Worm (Caenorhabditis elegans) whole organism, late embryonic: ENCODE results near the gene dpf-7.

Experiments used
- C08G9.2 ChIP-seq: sonication (generic microtip); optimal IDR thresholded peaks from 2 replicates; lab custom pipeline; 2016; ENCODE audit warnings: mild to moderate bottlenecking, missing genetic modification characterization, moderate library complexity, missing compliant biosample characterization
- C38D4.7 ChIP-seq: fragments of 200-800 bp; sonication (Bioruptor generic); optimal IDR thresholded peaks from 2 replicates; lab custom pipeline; 2018; ENCODE audit warnings: mild to moderate bottlenecking, missing genetic modification characterization, moderate library complexity, missing compliant biosample characterization
- F13H6.1 ChIP-seq: sonication (generic microtip); optimal IDR thresholded peaks from 2 replicates; lab custom pipeline; 2016; ENCODE audit warnings: missing genetic modification characterization, missing compliant biosample characterization
- K09A11.1 ChIP-seq: sonication (generic microtip); optimal IDR thresholded peaks from 2 replicates; lab custom pipeline; 2017; ENCODE audit warnings: antibody characterized with exemption, mild to moderate bottlenecking, missing genetic modification characterization, missing compliant biosample characterization; ENCODE audit not compliant: insufficient read depth
- T23F11.4 ChIP-seq: fragments of 200-800 bp; sonication (Bioruptor generic); optimal IDR thresholded peaks from 2 replicates; lab custom pipeline; 2018; ENCODE audit warnings: mild to moderate bottlenecking, missing genetic modification characterization, missing compliant biosample characterization
- ahr-1 ChIP-seq: sonication (generic microtip); optimal IDR thresholded peaks from 2 replicates; lab custom pipeline; 2016; ENCODE audit warnings: missing genetic modification characterization, missing compliant biosample characterization
- ama-1 ChIP-seq: fragments of 150-350 bp; optimal IDR thresholded peaks from 2 replicates; lab custom pipeline; 2014
- ceh-18 ChIP-seq: sonication (generic microtip); optimal IDR thresholded peaks from 2 replicates; lab custom pipeline; 2016; ENCODE audit warnings: missing genetic modification characterization, missing compliant biosample characterization
- ceh-31 ChIP-seq: sonication (generic microtip); optimal IDR thresholded peaks from 2 replicates; lab custom pipeline; 2016; ENCODE audit warnings: missing genetic modification characterization, missing compliant biosample characterization
- ceh-34 ChIP-seq: sonication (generic microtip); optimal IDR thresholded peaks from 2 replicates; lab custom pipeline; 2016; ENCODE audit warnings: mild to moderate bottlenecking, missing genetic modification characterization, missing compliant biosample characterization
- ceh-45 ChIP-seq: fragments of 200-800 bp; sonication (Bioruptor generic); IDR thresholded peaks from 2 replicates; pipeline ENCODE4 v1.3.6; 2022; ENCODE audit warnings: missing genetic modification reagents, missing genetic modification characterization, missing compliant biosample characterization
- ceh-48 ChIP-seq: sonication (generic microtip); optimal IDR thresholded peaks from 2 replicates; lab custom pipeline; 2016; ENCODE audit warnings: missing genetic modification characterization, inconsistent platforms, missing compliant biosample characterization
- ceh-9 ChIP-seq: sonication (generic microtip); optimal IDR thresholded peaks from 2 replicates; lab custom pipeline; 2016; ENCODE audit warnings: mild to moderate bottlenecking, missing genetic modification characterization, inconsistent platforms, missing compliant biosample characterization
- che-1 ChIP-seq: sonication (generic microtip); optimal IDR thresholded peaks from 2 replicates; lab custom pipeline; 2016; ENCODE audit warnings: mild to moderate bottlenecking, missing genetic modification characterization, missing compliant biosample characterization
- dmd-4 ChIP-seq: sonication (generic microtip); optimal IDR thresholded peaks from 2 replicates; lab custom pipeline; 2016; ENCODE audit warnings: borderline replicate concordance, missing genetic modification characterization, missing compliant biosample characterization
- dve-1 ChIP-seq: sonication (generic microtip); optimal IDR thresholded peaks from 2 replicates; lab custom pipeline; 2017; ENCODE audit warnings: antibody characterized with exemption, mild to moderate bottlenecking, missing genetic modification characterization, missing compliant biosample characterization
- elt-2 ChIP-seq: sonication (generic microtip); optimal IDR thresholded peaks from 2 replicates; lab custom pipeline; 2016; ENCODE audit warnings: missing genetic modification reagents, missing genetic modification characterization, missing compliant biosample characterization
- elt-4 ChIP-seq: sonication (generic microtip); optimal IDR thresholded peaks from 2 replicates; lab custom pipeline; 2016; ENCODE audit warnings: missing genetic modification characterization, missing compliant biosample characterization
- fax-1 ChIP-seq: sonication (generic microtip); optimal IDR thresholded peaks from 2 replicates; lab custom pipeline; 2016; ENCODE audit warnings: missing genotype, missing genetic modification characterization, missing compliant biosample characterization
- fkh-10 ChIP-seq: fragments of 150-350 bp; optimal IDR thresholded peaks from 2 replicates; lab custom pipeline; 2014; ENCODE audit warnings: missing biosample characterization, missing genetic modification reagents, missing genetic modification characterization
- fkh-6 ChIP-seq: sonication (generic microtip); optimal IDR thresholded peaks from 2 replicates; lab custom pipeline; 2016; ENCODE audit warnings: missing genetic modification characterization, missing compliant biosample characterization
- hlh-6 ChIP-seq: sonication (generic microtip); optimal IDR thresholded peaks from 2 replicates; lab custom pipeline; 2016; ENCODE audit warnings: missing genotype, missing genetic modification characterization, missing compliant biosample characterization
- lim-6 ChIP-seq: sonication (generic microtip); optimal IDR thresholded peaks from 2 replicates; lab custom pipeline; 2016; ENCODE audit warnings: missing genetic modification characterization, missing compliant biosample characterization
- madf-2 ChIP-seq: sonication (generic microtip); optimal IDR thresholded peaks from 2 replicates; lab custom pipeline; 2017; ENCODE audit warnings: missing genetic modification characterization, missing compliant biosample characterization
- mec-3 ChIP-seq: sonication (generic microtip); optimal IDR thresholded peaks from 2 replicates; lab custom pipeline; 2016; ENCODE audit warnings: borderline replicate concordance, missing genetic modification characterization, missing compliant biosample characterization
- nfya-1 ChIP-seq: sonication (generic microtip); optimal IDR thresholded peaks from 2 replicates; lab custom pipeline; 2017; ENCODE audit warnings: missing genetic modification characterization, mild to moderate bottlenecking, missing compliant biosample characterization, antibody characterized with exemption, moderate library complexity
- pag-3 ChIP-seq: sonication (generic microtip); optimal IDR thresholded peaks from 2 replicates; lab custom pipeline; 2016; ENCODE audit warnings: missing compliant biosample characterization, missing genetic modification characterization, borderline replicate concordance
- pha-2 ChIP-seq: sonication (generic microtip); optimal IDR thresholded peaks from 2 replicates; lab custom pipeline; 2017; ENCODE audit warnings: mild to moderate bottlenecking, missing genetic modification characterization, missing compliant biosample characterization
- pha-4 ChIP-seq: fragments of 150-350 bp; optimal IDR thresholded peaks from 2 replicates; lab custom pipeline; 2018; ENCODE audit warnings: missing biosample characterization, missing genetic modification reagents, missing genetic modification characterization
- pqm-1 ChIP-seq: sonication (generic microtip); optimal IDR thresholded peaks from 2 replicates; lab custom pipeline; 2016; ENCODE audit warnings: missing genetic modification characterization, missing compliant biosample characterization
- pros-1 ChIP-seq: fragments of 150-350 bp; optimal IDR thresholded peaks from 2 replicates; lab custom pipeline; 2014; ENCODE audit warnings: missing biosample characterization, missing genetic modification reagents, missing genetic modification characterization
- syd-9 ChIP-seq: sonication (generic microtip); optimal IDR thresholded peaks from 2 replicates; lab custom pipeline; 2016; ENCODE audit warnings: mild to moderate bottlenecking, missing genetic modification characterization, moderate library complexity, missing compliant biosample characterization
- tbx-2 ChIP-seq: sonication (generic microtip); optimal IDR thresholded peaks from 2 replicates; lab custom pipeline; 2016; ENCODE audit warnings: missing genetic modification characterization, missing compliant biosample characterization
- tbx-7 ChIP-seq: sonication (generic microtip); optimal IDR thresholded peaks from 2 replicates; lab custom pipeline; 2016; ENCODE audit warnings: missing genotype, missing genetic modification characterization, missing compliant biosample characterization
- unc-42 ChIP-seq: sonication (generic microtip); optimal IDR thresholded peaks from 2 replicates; lab custom pipeline; 2016; ENCODE audit warnings: missing genotype, missing genetic modification characterization, missing compliant biosample characterization
- zip-5 ChIP-seq: sonication (generic microtip); optimal IDR thresholded peaks from 2 replicates; lab custom pipeline; 2016; ENCODE audit warnings: missing genetic modification characterization, missing compliant biosample characterization

Gene dpf-7

DNA sequence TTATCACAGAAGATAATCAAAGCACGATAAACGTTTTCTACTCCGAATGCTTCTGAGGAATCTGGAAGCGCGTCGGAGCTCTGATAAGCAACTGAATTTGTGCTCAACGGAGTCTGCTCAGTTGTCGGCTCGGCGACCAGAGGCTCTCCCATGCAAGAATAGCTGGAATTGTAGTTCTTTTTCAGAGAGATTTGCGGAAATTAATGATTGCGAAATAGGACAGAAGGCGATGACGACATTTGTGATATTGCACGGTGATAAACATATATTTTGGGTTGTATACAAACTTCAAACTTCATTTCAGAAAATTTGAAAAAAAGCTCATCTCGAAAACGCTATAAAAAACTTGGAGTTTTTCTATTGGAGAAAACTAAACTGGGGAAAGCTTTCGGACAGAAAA, 7.4 kb upstream of the dpf-7 start, which contains the start of gene H06H21.37:
Gene H06H21.37 (minus strand): TSS at position 162 of the 400 bp plus-strand sequence.
- TF ChIP-seq ceh-9 (tag; lab: Kevin White, UChicago): no peak
- no peak for TF ChIP-seq madf-2 (tag; lab: Kevin White, UChicago)
- no peak for TF ChIP-seq fax-1 (tag; lab: Kevin White, UChicago)
- no peak for TF ChIP-seq dve-1 (tag; lab: Kevin White, UChicago)
- no peak for TF ChIP-seq C38D4.7 (GFP tag; lab: Kevin White, UChicago)

DNA sequence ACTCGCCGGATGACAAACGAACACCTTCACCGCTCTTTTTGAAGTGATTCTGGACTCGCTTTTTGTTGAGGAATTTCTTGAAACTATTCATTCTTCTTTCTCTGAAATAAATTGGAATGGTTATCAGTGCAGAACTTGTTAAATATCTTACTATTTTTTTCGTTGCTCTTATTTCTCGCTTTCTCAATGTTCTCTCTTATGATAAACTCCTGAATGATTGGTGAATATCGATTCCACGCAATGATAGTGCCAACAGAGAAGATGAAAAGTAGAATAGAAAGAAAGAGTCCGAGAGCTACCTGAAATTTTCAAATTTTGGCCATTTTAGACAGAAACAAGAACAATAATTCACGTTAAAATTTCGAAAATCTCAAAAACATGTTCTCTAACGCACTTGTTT, 7.0 kb upstream of the dpf-7 start, which contains the start of gene ubxn-6:
Gene ubxn-6 (minus strand): TSS at position 101 of the 400 bp plus-strand sequence.
- TF ChIP-seq pros-1 (tag; lab: Kevin White, UChicago) (no peak), mec-3 (tag; lab: Kevin White, UChicago) (no peak), hlh-6 (tag; lab: Kevin White, UChicago) (no peak), nfya-1 (tag; lab: Kevin White, UChicago) (no peak), tbx-7 (tag; lab: Kevin White, UChicago) (no peak), ama-1 (lab: Kevin White, UChicago) (no peak), pqm-1 (tag; lab: Kevin White, UChicago) (no peak), pha-4 (tag; lab: Kevin White, UChicago) (no peak), lim-6 (no peak), dmd-4 (no peak), dve-1 (tag; lab: Kevin White, UChicago) (no peak), pag-3 (tag; lab: Kevin White, UChicago) (no peak), ceh-34 (no peak), ahr-1 (tag; lab: Kevin White, UChicago) (no peak), C08G9.2 (tag; lab: Kevin White, UChicago) (no peak), zip-5 (no peak), elt-2 (tag; lab: Kevin White, UChicago) (no peak), ceh-9 (tag; lab: Kevin White, UChicago) (no peak), unc-42 (tag; lab: Kevin White, UChicago) (no peak), F13H6.1 (tag; lab: Kevin White, UChicago) (no peak)

DNA sequence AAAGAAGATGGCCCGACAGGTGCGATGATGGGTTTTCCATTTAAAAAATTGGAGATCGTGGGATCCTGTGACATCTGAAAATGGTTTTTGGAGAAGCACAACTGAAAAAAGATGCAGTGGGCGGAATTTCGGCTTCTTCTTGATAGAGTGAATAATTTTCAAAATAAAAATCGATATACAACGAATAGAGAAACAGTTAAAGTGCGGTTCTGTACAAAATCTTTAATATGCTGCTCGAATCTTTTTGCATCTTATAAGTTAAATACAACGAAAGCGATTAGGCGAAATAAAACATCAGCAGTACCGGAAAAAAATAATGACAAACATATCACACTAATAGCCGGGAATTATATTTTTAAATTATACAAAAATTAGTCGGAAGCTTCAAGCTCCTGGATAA, 4.8 kb upstream of the dpf-7 start, which contains the start of gene H06H21.11:
Gene H06H21.11 (minus strand): TSS at position 101 of the 400 bp plus-strand sequence.
- TF ChIP-seq pag-3 (tag; lab: Kevin White, UChicago) (no peak), K09A11.1 (tag; lab: Kevin White, UChicago) (no peak), C08G9.2 (tag; lab: Kevin White, UChicago) (no peak), ama-1 (lab: Kevin White, UChicago) (no peak), ceh-18 (no peak), che-1 (tag; lab: Kevin White, UChicago) (no peak), ceh-48 (tag; lab: Kevin White, UChicago) (no peak), ceh-45 (GFP tag; lab: Robert Waterston, UW) (no peak), ahr-1 (tag; lab: Kevin White, UChicago) (no peak), T23F11.4 (no peak), pqm-1 (tag; lab: Kevin White, UChicago) (no peak), pha-2 (tag; lab: Kevin White, UChicago) (no peak), ceh-9 (tag; lab: Kevin White, UChicago) (no peak), tbx-2 (tag; lab: Kevin White, UChicago) (no peak), dmd-4 (no peak), ceh-31 (no peak), hlh-6 (tag; lab: Kevin White, UChicago) (no peak), elt-4 (no peak), ceh-34 (no peak), syd-9 (no peak)
- TF ChIP-seq, all 69 proteins: peak for 0

DNA sequence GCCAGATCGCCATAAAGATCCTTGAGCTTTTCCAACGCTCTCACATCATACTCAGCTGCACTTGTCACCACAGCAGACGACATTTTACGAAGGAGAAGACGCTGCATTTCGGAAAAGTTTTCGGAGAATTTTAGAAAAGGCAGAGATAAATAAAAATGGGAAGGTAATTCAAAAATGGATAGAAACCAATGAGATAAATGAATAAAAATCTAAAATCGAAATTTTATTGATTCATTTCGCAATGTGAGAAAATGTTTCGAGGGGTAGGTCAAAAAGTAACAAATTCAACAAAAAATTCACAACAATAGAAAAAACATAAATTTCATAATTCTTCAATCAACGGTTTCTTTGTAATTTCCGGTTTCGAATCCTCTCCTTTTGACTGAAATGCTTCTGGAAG, 4.1 kb upstream of the dpf-7 start, which contains the start of gene dpf-5:
Gene dpf-5 (minus strand): TSS at position 101 of the 400 bp plus-strand sequence.
- no peak for TF ChIP-seq unc-42 (tag; lab: Kevin White, UChicago)
- TF ChIP-seq fkh-10 (GFP tag; lab: Kevin White, UChicago): no peak
- no peak for TF ChIP-seq fkh-6 (tag; lab: Kevin White, UChicago)
- TF ChIP-seq, all 69 proteins: peak for 0
